Worm (Caenorhabditis elegans) whole organism, early embryonic: Measurements from ENCODE around the gene Y53F4B.39.

Experiments
- B0310.2 ChIP-seq: sonication (generic microtip); optimal IDR thresholded peaks from 2 replicates; lab custom pipeline; 2016; ENCODE audit warnings: mild to moderate bottlenecking, missing genetic modification characterization, missing compliant biosample characterization
- F13C5.2 ChIP-seq: sonication (generic microtip); optimal IDR thresholded peaks from 2 replicates; lab custom pipeline; 2017; ENCODE audit warnings: mild to moderate bottlenecking, missing genetic modification characterization, inconsistent platforms, missing compliant biosample characterization
- aly-1 ChIP-seq: sonication (generic microtip); optimal IDR thresholded peaks from 2 replicates; lab custom pipeline; 2016; ENCODE audit warnings: missing genetic modification characterization, missing compliant biosample characterization
- ama-1 ChIP-seq: fragments of 150-350 bp; optimal IDR thresholded peaks from 2 replicates; lab custom pipeline; 2014
- ceh-13 ChIP-seq: fragments of 200-800 bp; sonication (Bioruptor generic); optimal IDR thresholded peaks from 2 replicates; lab custom pipeline; 2018; ENCODE audit warnings: mild to moderate bottlenecking, missing genetic modification characterization, missing compliant biosample characterization
- ceh-36 ChIP-seq: sonication (generic microtip); optimal IDR thresholded peaks from 2 replicates; lab custom pipeline; 2016; ENCODE audit warnings: missing genetic modification characterization, inconsistent platforms, missing compliant biosample characterization
- ets-7 ChIP-seq: sonication (generic microtip); optimal IDR thresholded peaks from 2 replicates; lab custom pipeline; 2016; ENCODE audit warnings: missing genotype, missing genetic modification characterization, missing compliant biosample characterization
- flt-1 ChIP-seq: fragments of 200-800 bp; sonication (Bioruptor generic); IDR thresholded peaks from 2 replicates; pipeline ENCODE4 v1.3.6; 2022; ENCODE audit warnings: missing genetic modification characterization, missing compliant biosample characterization
- hmbx-1 ChIP-seq: sonication (generic microtip); optimal IDR thresholded peaks from 2 replicates; lab custom pipeline; 2016; ENCODE audit warnings: mild to moderate bottlenecking, missing genetic modification characterization, missing compliant biosample characterization
- hmg-4 ChIP-seq: fragments of 200-800 bp; sonication (Bioruptor generic); optimal IDR thresholded peaks from 2 replicates; lab custom pipeline; 2018; ENCODE audit warnings: mild to moderate bottlenecking, missing genetic modification characterization, missing compliant biosample characterization
- hnd-1 ChIP-seq: sonication (generic microtip); optimal IDR thresholded peaks from 2 replicates; lab custom pipeline; 2016; ENCODE audit warnings: missing genetic modification characterization, missing compliant biosample characterization
- pes-1 ChIP-seq: fragments of 200-800 bp; sonication (Bioruptor generic); IDR thresholded peaks from 2 replicates; pipeline ENCODE4 v1.3.6; 2022; ENCODE audit warnings: missing genetic modification reagents, missing genetic modification characterization, missing compliant biosample characterization
- scrt-1 ChIP-seq: fragments of 200-800 bp; sonication (Bioruptor generic); IDR thresholded peaks from 2 replicates; pipeline ENCODE4 v1.3.6; 2022; ENCODE audit warnings: missing genetic modification characterization, missing compliant biosample characterization
- sea-1 ChIP-seq: fragments of 200-800 bp; sonication (Bioruptor generic); conservative IDR thresholded peaks from 2 replicates; pipeline ENCODE4 v1.3.6; 2022; ENCODE audit warnings: missing genetic modification characterization, missing compliant biosample characterization
- tbx-11 ChIP-seq: fragments of 200-800 bp; sonication (Bioruptor generic); IDR thresholded peaks from 2 replicates; pipeline ENCODE4 v1.3.6; 2022; ENCODE audit warnings: missing genetic modification characterization, missing compliant biosample characterization
- tbx-37 ChIP-seq: fragments of 200-800 bp; sonication (Bioruptor generic); conservative IDR thresholded peaks from 2 replicates; pipeline ENCODE4 v1.3.6; 2022; ENCODE audit warnings: missing genetic modification reagents, missing genetic modification characterization, missing compliant biosample characterization
- tra-4 ChIP-seq: sonication (generic microtip); optimal IDR thresholded peaks from 2 replicates; lab custom pipeline; 2017; ENCODE audit warnings: missing genetic modification characterization, missing compliant biosample characterization

Gene Y53F4B.39

ce11 chrII:15096328-15096727 is 13.6 kb upstream of the Y53F4B.39 start:
- TF ChIP-seq scrt-1 (GFP tag; lab: Robert Waterston, UW) (0 out of 2 replicates have a peak, but pooled peaks have one; percentile 51), pes-1 (peak; percentile 12; the same call in 1 of the 2 replicates)

- TF ChIP-seq hnd-1 (tag; lab: Kevin White, UChicago) (no peak), ceh-13 (no peak), hmbx-1 (no peak), tbx-37 (GFP tag; lab: Robert Waterston, UW) (no peak), F13C5.2 (tag; lab: Kevin White, UChicago) (no peak), scrt-1 (GFP tag; lab: Robert Waterston, UW) (no peak), tra-4 (tag; lab: Kevin White, UChicago) (no peak), tbx-11 (GFP tag; lab: Robert Waterston, UW) (no peak), ama-1 (no peak), ets-7 (tag; lab: Kevin White, UChicago) (no peak), pes-1 (no peak), sea-1 (GFP tag; lab: Robert Waterston, UW) (no peak), B0310.2 (tag; lab: Kevin White, UChicago) (no peak)
Measured at ce11 chrII:15107184-15107583, 2.8 kb upstream of the Y53F4B.39 start.

ce11 chrII:15111352-15111751 is 1.4 kb downstream of the Y53F4B.39 start:
- no peak for TF ChIP-seq hnd-1 (tag; lab: Kevin White, UChicago)

ce11 chrII:15119537-15120360 is 9.8 kb downstream of the Y53F4B.39 start, which contains the start of gene arp-1:
TSS of gene arp-1 (plus strand) at chrII:15120301.
- TF ChIP-seq hmg-4 (GFP tag; lab: Kevin White, UChicago) (peak; percentile 35), sea-1 (GFP tag; lab: Robert Waterston, UW) (no peak)

DNA sequence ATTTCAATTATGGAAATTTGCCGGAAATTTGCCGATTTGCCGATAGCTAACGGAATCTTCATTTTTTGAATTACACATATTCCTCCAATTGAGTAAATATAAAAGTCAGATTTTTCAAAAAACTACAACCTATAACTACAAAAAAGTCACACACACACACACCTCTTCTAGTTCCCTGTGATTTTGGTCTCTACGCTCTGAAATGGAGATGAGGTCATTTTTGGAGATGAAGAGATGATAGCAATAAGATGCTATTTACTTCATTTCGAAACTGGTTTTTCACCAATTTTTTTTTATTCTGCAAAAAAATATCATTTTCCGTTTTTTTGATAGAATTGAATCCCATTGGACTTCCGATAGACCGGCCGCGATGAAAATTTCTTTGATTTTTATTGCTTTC is 14.2 kb downstream of the Y53F4B.39 start, which contains the start of gene Y53F4B.23:
Gene Y53F4B.23, plus strand, starts transcription at position 312 of the 400 bp plus-strand sequence.
- TF ChIP-seq tbx-11 (GFP tag; lab: Robert Waterston, UW) (no peak), hnd-1 (tag; lab: Kevin White, UChicago) (no peak), pes-1 (no peak), ceh-13 (no peak), sea-1 (GFP tag; lab: Robert Waterston, UW) (no peak), ama-1 (no peak), tra-4 (tag; lab: Kevin White, UChicago) (no peak), flt-1 (GFP tag; lab: Robert Waterston, UW) (no peak), ceh-36 (tag; lab: Kevin White, UChicago) (no peak), aly-1 (tag; lab: Kevin White, UChicago) (no peak), B0310.2 (tag; lab: Kevin White, UChicago) (no peak), hmbx-1 (no peak)

- TF ChIP-seq sea-1 (GFP tag; lab: Robert Waterston, UW), result no peak
- TF ChIP-seq tbx-37 (GFP tag; lab: Robert Waterston, UW), result no peak
- TF ChIP-seq B0310.2 (tag; lab: Kevin White, UChicago), result no peak
- TF ChIP-seq F13C5.2 (tag; lab: Kevin White, UChicago), result no peak
- no peak for TF ChIP-seq tra-4 (tag; lab: Kevin White, UChicago)
Measured at ce11 chrII:15130512-15130911, 20.6 kb downstream of the Y53F4B.39 start, which contains the start of gene Y53F4B.62. TSS of gene Y53F4B.62 (minus strand) at chrII:15130612.

- TF ChIP-seq tbx-11 (GFP tag; lab: Robert Waterston, UW) (no peak), tra-4 (tag; lab: Kevin White, UChicago) (no peak), scrt-1 (GFP tag; lab: Robert Waterston, UW) (no peak), B0310.2 (tag; lab: Kevin White, UChicago) (no peak), tbx-37 (GFP tag; lab: Robert Waterston, UW) (no peak), hnd-1 (tag; lab: Kevin White, UChicago) (no peak), hmg-4 (GFP tag; lab: Kevin White, UChicago) (no peak), hmbx-1 (no peak), ets-7 (tag; lab: Kevin White, UChicago) (no peak), flt-1 (GFP tag; lab: Robert Waterston, UW) (no peak), ceh-13 (no peak), F13C5.2 (tag; lab: Kevin White, UChicago) (no peak), sea-1 (GFP tag; lab: Robert Waterston, UW) (no peak), ceh-36 (tag; lab: Kevin White, UChicago) (no peak), aly-1 (tag; lab: Kevin White, UChicago) (no peak), ama-1 (no peak), pes-1 (no peak)
Measured at ce11 chrII:15134332-15134731, 24.4 kb downstream of the Y53F4B.39 start, which contains the start of gene Y53F4B.24. TSS of gene Y53F4B.24 (minus strand) at chrII:15134432.

DNA sequence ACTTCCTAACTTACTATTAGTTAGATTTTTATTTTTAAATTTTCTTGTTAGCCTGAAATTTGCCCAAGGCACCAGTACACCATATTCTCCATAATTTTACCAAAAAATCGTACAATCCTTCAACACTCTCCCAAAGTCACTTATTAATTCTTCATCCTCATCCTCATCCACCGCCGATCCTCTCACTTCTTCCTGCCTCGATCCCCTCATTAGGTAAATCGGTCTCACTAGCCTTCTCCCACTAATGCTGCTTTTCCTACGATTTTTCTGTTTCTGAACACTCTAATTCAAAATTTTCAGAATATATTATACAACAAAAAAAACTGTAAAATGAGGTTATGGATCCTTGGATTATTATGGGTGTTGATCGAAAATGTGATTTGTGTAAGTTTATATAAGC is 25.9 kb downstream of the Y53F4B.39 start, which contains the start of gene Y53F4B.25:
Gene Y53F4B.25, plus strand, starts transcription at position 301 of the 400 bp plus-strand sequence.
- TF ChIP-seq hmbx-1 (no peak), hnd-1 (tag; lab: Kevin White, UChicago) (no peak), ama-1 (no peak), tbx-37 (GFP tag; lab: Robert Waterston, UW) (no peak), B0310.2 (tag; lab: Kevin White, UChicago) (no peak), hmg-4 (GFP tag; lab: Kevin White, UChicago) (no peak), ceh-36 (tag; lab: Kevin White, UChicago) (no peak), flt-1 (GFP tag; lab: Robert Waterston, UW) (no peak), ets-7 (tag; lab: Kevin White, UChicago) (no peak), sea-1 (GFP tag; lab: Robert Waterston, UW) (no peak), pes-1 (no peak), F13C5.2 (tag; lab: Kevin White, UChicago) (no peak), tra-4 (tag; lab: Kevin White, UChicago) (no peak), ceh-13 (no peak), aly-1 (tag; lab: Kevin White, UChicago) (no peak)
